Worm (Caenorhabditis elegans) whole organism, L1 larva: ENCODE results near the gene exc-15.

Experiments
- C04F5.9 ChIP-seq: sonication (generic microtip); optimal IDR thresholded peaks from 2 replicates; lab custom pipeline; 2016; ENCODE audit warnings: missing genetic modification characterization, missing compliant biosample characterization
- C16A3.4 ChIP-seq: fragments of 150-350 bp; optimal IDR thresholded peaks from 2 replicates; lab custom pipeline; 2014; ENCODE audit warnings: missing biosample characterization, missing genetic modification characterization
- F16B12.6 ChIP-seq: fragments of 150-350 bp; optimal IDR thresholded peaks from 2 replicates; lab custom pipeline; 2014; ENCODE audit warnings: missing biosample characterization, missing genetic modification characterization
- alr-1 ChIP-seq: fragments of 200-800 bp; sonication (Bioruptor generic); optimal IDR thresholded peaks from 2 replicates; lab custom pipeline; 2018; ENCODE audit warnings: borderline replicate concordance, mild to moderate bottlenecking, missing genetic modification characterization, missing compliant biosample characterization
- aly-2 ChIP-seq: fragments of 150-350 bp; optimal IDR thresholded peaks from 2 replicates; lab custom pipeline; 2014; ENCODE audit warnings: missing biosample characterization, missing genetic modification characterization
- ama-1 ChIP-seq: fragments of 150-350 bp; optimal IDR thresholded peaks from 2 replicates; lab custom pipeline; 2014
- blmp-1 ChIP-seq: fragments of 150-350 bp; optimal IDR thresholded peaks from 2 replicates; lab custom pipeline; 2014; ENCODE audit warnings: missing biosample characterization, missing genetic modification characterization
- ceh-63 ChIP-seq: fragments of 200-800 bp; sonication (Bioruptor generic); optimal IDR thresholded peaks from 2 replicates; lab custom pipeline; 2018; ENCODE audit warnings: mild to moderate bottlenecking, missing genetic modification characterization, missing compliant biosample characterization
- ceh-8 ChIP-seq: fragments of 200-800 bp; sonication (Bioruptor generic); optimal IDR thresholded peaks from 2 replicates; lab custom pipeline; 2018; ENCODE audit warnings: mild to moderate bottlenecking, missing genetic modification characterization, moderate library complexity, missing compliant biosample characterization
- ceh-88 ChIP-seq: fragments of 200-800 bp; sonication (Bioruptor generic); IDR thresholded peaks from 2 replicates; pipeline ENCODE4 v1.3.6; 2022; ENCODE audit warnings: missing genetic modification characterization, missing compliant biosample characterization
- ceh-90 ChIP-seq: sonication (generic microtip); optimal IDR thresholded peaks from 2 replicates; lab custom pipeline; 2016; ENCODE audit warnings: missing genetic modification characterization, missing compliant biosample characterization
- ces-1 ChIP-seq: fragments of 150-350 bp; optimal IDR thresholded peaks from 2 replicates; lab custom pipeline; 2014; ENCODE audit warnings: missing biosample characterization, missing genetic modification reagents, missing genetic modification characterization
- dpl-1 ChIP-seq, 3 experiments: fragments of 150-350 bp in 2 of 3; sonication (generic microtip) in 1 of 3; optimal IDR thresholded peaks; 2 replicates each; lab custom pipeline; 2014 to 2017; ENCODE audit warnings: missing biosample characterization in 3 of 3, missing genetic modification characterization in 3 of 3, missing genetic modification reagents in 3 of 3
- dsc-1 ChIP-seq: sonication (generic microtip); optimal IDR thresholded peaks from 2 replicates; lab custom pipeline; 2016; ENCODE audit warnings: mild to moderate bottlenecking, missing genetic modification characterization, missing compliant biosample characterization
- efl-1 ChIP-seq, 4 experiments: fragments of 150-350 bp; optimal IDR thresholded peaks in 3 of 4; peaks in 1 of 4; 1 replicate in 1 of 4; 2 replicates in 3 of 4; lab custom pipeline; 2014; ENCODE audit warnings: missing biosample characterization in 2 of 4, missing genetic modification characterization in 2 of 4, missing genetic modification reagents in 2 of 4
- elt-2 ChIP-seq: sonication (generic microtip); optimal IDR thresholded peaks from 2 replicates; lab custom pipeline; 2016; ENCODE audit warnings: missing genetic modification characterization, mild to moderate bottlenecking, inconsistent platforms, missing compliant biosample characterization, missing genetic modification reagents
- ets-5 ChIP-seq: fragments of 200-800 bp; sonication (Bioruptor generic); IDR thresholded peaks from 2 replicates; pipeline ENCODE4 v1.3.6; 2022; ENCODE audit warnings: missing genetic modification characterization, missing compliant biosample characterization
- fkh-8 ChIP-seq: sonication (generic microtip); optimal IDR thresholded peaks from 2 replicates; lab custom pipeline; 2016; ENCODE audit warnings: mild to moderate bottlenecking, missing genetic modification characterization, missing compliant biosample characterization
- fos-1 ChIP-seq: fragments of 150-350 bp; optimal IDR thresholded peaks from 2 replicates; lab custom pipeline; 2014; ENCODE audit warnings: missing biosample characterization, missing genetic modification characterization
- hlh-17 ChIP-seq: fragments of 200-800 bp; sonication (Bioruptor generic); optimal IDR thresholded peaks from 2 replicates; lab custom pipeline; 2018; ENCODE audit warnings: missing genetic modification characterization, mild to moderate bottlenecking, missing compliant biosample characterization, moderate library complexity, borderline replicate concordance
- hlh-4 ChIP-seq: sonication (generic microtip); optimal IDR thresholded peaks from 2 replicates; lab custom pipeline; 2016; ENCODE audit warnings: mild to moderate bottlenecking, missing genetic modification characterization, missing compliant biosample characterization
- hpl-2 ChIP-seq: fragments of 150-350 bp; optimal IDR thresholded peaks from 2 replicates; lab custom pipeline; 2014; ENCODE audit warnings: missing biosample characterization, missing genetic modification reagents, missing genetic modification characterization
- irx-1 ChIP-seq: sonication (generic microtip); optimal IDR thresholded peaks from 2 replicates; lab custom pipeline; 2016; ENCODE audit warnings: missing genetic modification characterization, missing compliant biosample characterization
- jun-1 ChIP-seq: fragments of 150-350 bp; optimal IDR thresholded peaks from 2 replicates; lab custom pipeline; 2014; ENCODE audit warnings: missing biosample characterization, missing genetic modification reagents, missing genetic modification characterization
- lin-15B ChIP-seq: fragments of 150-350 bp; sonication (generic microtip); optimal IDR thresholded peaks from 3 replicates; lab custom pipeline; 2014; ENCODE audit warnings: missing biosample characterization, missing genetic modification characterization
- lin-35 ChIP-seq, 2 experiments: fragments of 150-350 bp; optimal IDR thresholded peaks; 2 replicates each; lab custom pipeline; 2014; ENCODE audit warnings: missing biosample characterization in 2 of 2, missing genetic modification characterization in 2 of 2, missing genetic modification reagents in 2 of 2
- lir-3 ChIP-seq: sonication (generic microtip); optimal IDR thresholded peaks from 2 replicates; lab custom pipeline; 2016; ENCODE audit warnings: mild to moderate bottlenecking, missing genetic modification characterization, moderate library complexity, missing compliant biosample characterization; ENCODE audit not compliant: poor library complexity
- mab-9 ChIP-seq: fragments of 200-800 bp; sonication (Bioruptor generic); IDR thresholded peaks from 2 replicates; pipeline ENCODE4 v1.3.6; 2022; ENCODE audit warnings: missing genetic modification reagents, missing genetic modification characterization, missing compliant biosample characterization
- mdl-1 ChIP-seq, 2 experiments: fragments of 150-350 bp; optimal IDR thresholded peaks; 2 replicates each; lab custom pipeline; 2014 to 2017; ENCODE audit warnings: missing biosample characterization in 2 of 2, missing genetic modification characterization in 2 of 2, inconsistent platforms in 1 of 2
- mef-2 ChIP-seq: fragments of 150-350 bp; optimal IDR thresholded peaks from 2 replicates; lab custom pipeline; 2014; ENCODE audit warnings: missing biosample characterization, missing genetic modification characterization
- mep-1 ChIP-seq: fragments of 150-350 bp; optimal IDR thresholded peaks from 2 replicates; lab custom pipeline; 2014; ENCODE audit warnings: missing biosample characterization, missing genetic modification characterization
- nhr-11 ChIP-seq: fragments of 150-350 bp; optimal IDR thresholded peaks from 2 replicates; lab custom pipeline; 2014; ENCODE audit warnings: missing biosample characterization, missing genetic modification characterization
- nhr-12 ChIP-seq: sonication (generic microtip); optimal IDR thresholded peaks from 2 replicates; lab custom pipeline; 2017; ENCODE audit warnings: missing biosample characterization, missing genetic modification characterization
- nhr-19 ChIP-seq: fragments of 200-800 bp; sonication (Bioruptor generic); conservative IDR thresholded peaks from 2 replicates; pipeline ENCODE4 v1.3.6; 2022; ENCODE audit warnings: missing genetic modification characterization, missing compliant biosample characterization
- nhr-20 ChIP-seq: sonication (generic microtip); optimal IDR thresholded peaks from 2 replicates; lab custom pipeline; 2016; ENCODE audit warnings: mild to moderate bottlenecking, missing genetic modification characterization, missing compliant biosample characterization
- nhr-47 ChIP-seq: sonication (generic microtip); optimal IDR thresholded peaks from 2 replicates; lab custom pipeline; 2016; ENCODE audit warnings: mild to moderate bottlenecking, missing genetic modification characterization, moderate library complexity, missing compliant biosample characterization
- nhr-71 ChIP-seq: sonication (generic microtip); optimal IDR thresholded peaks from 2 replicates; lab custom pipeline; 2016; ENCODE audit warnings: mild to moderate bottlenecking, missing genetic modification characterization, moderate library complexity, missing compliant biosample characterization
- nhr-76 ChIP-seq: sonication (generic microtip); optimal IDR thresholded peaks from 2 replicates; lab custom pipeline; 2017; ENCODE audit warnings: missing biosample characterization, missing genetic modification characterization
- nhr-77 ChIP-seq: fragments of 150-350 bp; optimal IDR thresholded peaks from 2 replicates; lab custom pipeline; 2014; ENCODE audit warnings: missing biosample characterization, missing genetic modification characterization
- nhr-84 ChIP-seq: sonication (generic microtip); optimal IDR thresholded peaks from 2 replicates; lab custom pipeline; 2017; ENCODE audit warnings: missing biosample characterization, missing genetic modification characterization
- pqm-1 ChIP-seq: sonication (generic microtip); optimal IDR thresholded peaks from 3 replicates; lab custom pipeline; 2017; ENCODE audit warnings: missing biosample characterization, missing genetic modification characterization
- snu-23 ChIP-seq: sonication (generic microtip); optimal IDR thresholded peaks from 2 replicates; lab custom pipeline; 2016; ENCODE audit warnings: missing genetic modification characterization, missing compliant biosample characterization
- sox-4 ChIP-seq: sonication (generic microtip); optimal IDR thresholded peaks from 2 replicates; lab custom pipeline; 2016; ENCODE audit warnings: missing genetic modification characterization, missing compliant biosample characterization
- sptf-1 ChIP-seq: fragments of 150-350 bp; optimal IDR thresholded peaks from 2 replicates; lab custom pipeline; 2014; ENCODE audit warnings: missing biosample characterization, missing genetic modification characterization
- sup-37 ChIP-seq: fragments of 200-800 bp; sonication (Bioruptor generic); optimal IDR thresholded peaks from 2 replicates; lab custom pipeline; 2018; ENCODE audit warnings: mild to moderate bottlenecking, missing genetic modification characterization, missing compliant biosample characterization
- tbx-2 ChIP-seq: sonication (generic microtip); optimal IDR thresholded peaks from 2 replicates; lab custom pipeline; 2016; ENCODE audit warnings: missing genetic modification characterization, missing compliant biosample characterization
- tlp-1 ChIP-seq: fragments of 150-350 bp; optimal IDR thresholded peaks from 2 replicates; lab custom pipeline; 2014; ENCODE audit warnings: missing biosample characterization, missing genetic modification characterization
- unc-130 ChIP-seq: fragments of 150-350 bp; optimal IDR thresholded peaks from 2 replicates; lab custom pipeline; 2017; ENCODE audit warnings: missing biosample characterization, missing genetic modification characterization, inconsistent platforms
- unc-62 ChIP-seq: fragments of 150-350 bp; optimal IDR thresholded peaks from 2 replicates; lab custom pipeline; 2014; ENCODE audit warnings: missing biosample characterization, missing genetic modification reagents, missing genetic modification characterization
- zip-4 ChIP-seq: fragments of 200-800 bp; sonication (Bioruptor generic); optimal IDR thresholded peaks from 2 replicates; lab custom pipeline; 2018; ENCODE audit warnings: mild to moderate bottlenecking, missing genetic modification characterization, moderate library complexity, missing compliant biosample characterization
- ztf-11 ChIP-seq, 2 experiments: sonication (generic microtip); optimal IDR thresholded peaks; 2 replicates each; lab custom pipeline; 2016 to 2017; ENCODE audit warnings: missing genetic modification characterization in 2 of 2, missing biosample characterization in 1 of 2, missing compliant biosample characterization in 1 of 2
- ztf-4 ChIP-seq: fragments of 150-350 bp; optimal IDR thresholded peaks from 2 replicates; lab custom pipeline; 2014; ENCODE audit warnings: missing biosample characterization, missing genetic modification characterization

exc-15 gene

DNA sequence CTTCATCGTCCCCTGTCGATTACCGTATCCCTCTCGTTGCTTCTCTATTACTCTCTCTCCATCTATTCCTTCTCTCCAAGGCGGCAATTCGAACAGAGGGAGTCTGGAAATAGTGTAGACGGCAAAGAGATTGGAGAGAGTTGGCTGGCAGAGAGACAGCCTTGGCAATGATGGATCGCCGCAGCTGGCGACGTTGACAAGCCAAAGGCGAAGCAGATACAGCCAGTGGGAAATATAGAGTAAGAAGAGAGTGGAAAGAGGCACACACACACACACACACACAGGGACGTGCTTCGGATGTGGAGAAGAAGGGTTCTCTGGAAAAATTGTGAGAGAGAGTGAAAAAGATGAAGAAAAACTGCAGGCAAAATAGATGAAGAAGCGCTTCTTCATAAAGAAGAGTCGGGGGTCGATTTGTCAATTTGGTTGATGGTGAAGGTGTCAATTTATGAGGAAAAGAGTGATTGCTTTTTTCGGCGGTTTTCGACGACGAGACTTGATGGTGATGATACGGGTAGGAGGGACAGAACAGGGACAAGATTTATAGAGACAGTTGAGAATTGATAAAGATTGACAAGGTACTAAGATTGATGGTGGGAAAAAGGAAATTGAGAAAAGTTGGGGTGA, 24.7 kb downstream of the exc-15 start (continued):
- peak; percentile 97 for TF ChIP-seq unc-62 (GFP tag; lab: Kevin White, UChicago)
- TF ChIP-seq sox-4: no peak
- peak; percentile 80 for TF ChIP-seq nhr-20 (tag; lab: Kevin White, UChicago)
- no peak for TF ChIP-seq nhr-77 (tag; lab: Kevin White, UChicago)
- TF ChIP-seq ceh-63 (GFP tag; lab: Kevin White, UChicago): no peak
- TF ChIP-seq C04F5.9: no peak
- peak; percentile 84 for TF ChIP-seq snu-23 (GFP tag; lab: Kevin White, UChicago)
- TF ChIP-seq ces-1 (GFP tag; lab: Kevin White, UChicago): no peak
- no peak for TF ChIP-seq F16B12.6 (tag; lab: Kevin White, UChicago)
- TF ChIP-seq dpl-1 (GFP tag; optimal IDR thresholded peaks at IDR 0.05; lab: Kevin White, UChicago): peak; percentile 2 to 50 (median 36)
- TF ChIP-seq nhr-19 (GFP tag; lab: Robert Waterston, UW): peak; percentile 61
- no peak for TF ChIP-seq nhr-11 (tag; lab: Kevin White, UChicago)
- no peak for TF ChIP-seq nhr-12 (tag; lab: Kevin White, UChicago)
- TF ChIP-seq hlh-4 (tag; lab: Kevin White, UChicago): no peak
- no peak for TF ChIP-seq zip-4 (GFP tag; lab: Kevin White, UChicago)
- no peak for TF ChIP-seq nhr-84 (tag; lab: Kevin White, UChicago)
- no peak for TF ChIP-seq sptf-1
- no peak for TF ChIP-seq hlh-17
- no peak for TF ChIP-seq tlp-1 (tag; lab: Kevin White, UChicago)
- no peak for TF ChIP-seq elt-2 (tag; lab: Kevin White, UChicago)
- no peak for TF ChIP-seq ets-5 (GFP tag; lab: Robert Waterston, UW)
- peak; percentile 42 for TF ChIP-seq aly-2 (tag; lab: Kevin White, UChicago)
- no peak for TF ChIP-seq lir-3 (tag; lab: Kevin White, UChicago)
- TF ChIP-seq sup-37 (GFP tag; lab: Kevin White, UChicago): peak; percentile 24
- TF ChIP-seq tbx-2 (tag; lab: Kevin White, UChicago): peak; percentile 74
- TF ChIP-seq lin-35 (GFP tag; optimal IDR thresholded peaks at IDR 0.05; lab: Kevin White, UChicago): peak in 1 of 2 experiments; percentile 52
- TF ChIP-seq nhr-76 (tag; lab: Kevin White, UChicago): no peak
- TF ChIP-seq ztf-4: peak; percentile 39
- no peak for TF ChIP-seq fkh-8 (tag; lab: Kevin White, UChicago)
- TF ChIP-seq mab-9 (GFP tag; lab: Robert Waterston, UW): peak; percentile 57
- no peak for TF ChIP-seq ceh-88 (GFP tag; lab: Robert Waterston, UW)
- TF ChIP-seq fos-1 (tag; lab: Kevin White, UChicago): peak; percentile 32
- TF ChIP-seq hpl-2 (GFP tag; lab: Kevin White, UChicago): no peak
- peak; percentile 93 for TF ChIP-seq nhr-71 (tag; lab: Kevin White, UChicago)
- peak; percentile 39 for TF ChIP-seq ceh-8 (GFP tag; lab: Kevin White, UChicago)
- peak; percentile 68 for TF ChIP-seq mef-2
- peak; percentile 82 for TF ChIP-seq blmp-1 (tag; lab: Kevin White, UChicago)
- TF ChIP-seq dsc-1 (tag; lab: Kevin White, UChicago): peak; percentile 71
- peak in 1 of 2 experiments; percentile 77 for TF ChIP-seq ztf-11 (tag; optimal IDR thresholded peaks at IDR 0.05; lab: Kevin White, UChicago)
- TF ChIP-seq nhr-47 (tag; lab: Kevin White, UChicago): peak; percentile 74
- no peak for TF ChIP-seq ceh-90 (tag; lab: Kevin White, UChicago)
- peak; percentile 53 to 66 for TF ChIP-seq efl-1 (optimal IDR thresholded peaks at IDR 0.05; lab: Kevin White, UChicago)
- peak; percentile 19 to 39 for TF ChIP-seq efl-1 (GFP tag; optimal IDR thresholded peaks at IDR 0.05 in 1 of 2; lab: Kevin White, UChicago)
- TF ChIP-seq mdl-1 (tag; optimal IDR thresholded peaks at IDR 0.05; lab: Kevin White, UChicago): peak in 1 of 2 experiments; percentile 59
- TF ChIP-seq ama-1 (lab: Kevin White, UChicago): peak; percentile 2
- TF ChIP-seq jun-1 (tag; lab: Kevin White, UChicago): peak; percentile 50
- TF ChIP-seq lin-15B (tag; lab: Kevin White, UChicago): no peak
- no peak for TF ChIP-seq alr-1 (tag; lab: Kevin White, UChicago)
- peak; percentile 53 for TF ChIP-seq C16A3.4
- TF ChIP-seq pqm-1 (tag; lab: Kevin White, UChicago): no peak
- TF ChIP-seq unc-130 (tag; lab: Kevin White, UChicago): peak; percentile 37
- TF ChIP-seq irx-1 (tag; lab: Kevin White, UChicago): peak; percentile 63
- peak; percentile 82 for TF ChIP-seq mep-1 (tag; lab: Kevin White, UChicago)
